Worm (Caenorhabditis elegans): ENCODE data around the gene T19H12.3.

DNA sequence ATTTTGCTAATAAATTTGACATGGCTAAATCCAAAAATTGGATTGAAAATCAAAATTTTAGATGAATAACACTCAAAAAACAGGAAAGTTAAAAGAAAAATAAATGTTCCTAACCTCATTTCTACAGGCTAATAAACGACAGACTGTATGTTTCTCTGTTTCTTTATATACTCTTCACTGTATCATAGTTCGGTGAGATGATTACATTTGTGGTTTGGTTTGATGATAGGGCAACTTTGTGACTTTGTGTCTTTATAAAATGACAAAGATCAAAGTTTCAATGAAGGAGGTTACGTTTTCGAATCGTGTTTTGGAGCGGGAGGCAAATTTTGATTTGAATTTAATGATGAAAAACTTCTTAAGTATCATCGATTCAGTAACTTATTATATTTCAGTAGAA lies 4.0 kb downstream of the T19H12.3 start, which contains the start of gene ugt-12:
- TF ChIP-seq flt-1 (GFP tag; IDR thresholded peaks at IDR 0.05) (no peak), tab-1 (GFP tag; IDR thresholded peaks at IDR 0.05) (no peak)

Data from whole organism, midembryonic.